Worm (Caenorhabditis elegans): ENCODE data around the gene sptl-2.

DNA sequence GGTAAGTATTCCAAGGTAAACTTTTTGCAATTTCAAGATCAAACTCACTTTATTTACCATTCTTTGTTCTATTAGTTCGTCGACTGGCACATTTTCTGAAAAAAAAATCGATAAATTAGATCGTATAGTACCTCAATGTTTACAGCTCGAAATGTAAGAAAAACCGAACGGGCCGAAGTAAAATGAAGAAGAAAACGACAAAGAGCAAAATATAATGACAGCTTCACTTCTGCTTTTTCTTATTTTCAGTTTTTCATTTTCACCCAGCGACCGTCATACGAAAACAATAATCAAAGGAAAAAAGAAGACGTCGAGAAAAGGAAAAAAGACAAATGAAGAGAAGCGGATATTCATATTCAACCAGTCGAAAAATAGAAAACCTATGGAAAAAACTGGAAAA is 47.9 kb upstream of the sptl-2 start, which contains the start of gene che-7:
- no peak for TF ChIP-seq him-1 (tag; optimal IDR thresholded peaks at IDR 0.05)
- TF ChIP-seq let-526 (GFP tag; IDR thresholded peaks at IDR 0.05) = no peak
